Worm (Caenorhabditis elegans) whole organism, L2 larva: ENCODE measurements around the gene ZK856.4.

Source experiments
- F13H6.1 ChIP-seq: sonication (generic microtip); optimal IDR thresholded peaks from 2 replicates; lab custom pipeline; 2016; ENCODE audit warnings: missing genetic modification characterization, missing compliant biosample characterization
- Y55F3AM.14 ChIP-seq: fragments of 200-800 bp; sonication (Bioruptor generic); optimal IDR thresholded peaks from 2 replicates; lab custom pipeline; 2018; ENCODE audit warnings: mild to moderate bottlenecking, missing genetic modification characterization, missing compliant biosample characterization
- alr-1 ChIP-seq: fragments of 150-350 bp; optimal IDR thresholded peaks from 2 replicates; lab custom pipeline; 2014; ENCODE audit warnings: missing biosample characterization, missing genetic modification characterization
- aly-2 ChIP-seq: fragments of 150-350 bp; optimal IDR thresholded peaks from 2 replicates; lab custom pipeline; 2014; ENCODE audit warnings: missing biosample characterization, missing genetic modification characterization
- ama-1 ChIP-seq: fragments of 150-350 bp; optimal IDR thresholded peaks from 2 replicates; lab custom pipeline; 2018; ENCODE audit warnings: inconsistent platforms
- ceh-16 ChIP-seq: fragments of 150-350 bp; optimal IDR thresholded peaks from 2 replicates; lab custom pipeline; 2014; ENCODE audit warnings: missing biosample characterization, missing genetic modification characterization
- crh-2 ChIP-seq: sonication (generic microtip); optimal IDR thresholded peaks from 2 replicates; lab custom pipeline; 2017; ENCODE audit warnings: missing biosample characterization, missing genetic modification characterization
- dmd-4 ChIP-seq: sonication (generic microtip); optimal IDR thresholded peaks from 2 replicates; lab custom pipeline; 2017; ENCODE audit warnings: missing biosample characterization, missing genetic modification characterization
- egl-27 ChIP-seq: sonication (generic microtip); optimal IDR thresholded peaks from 3 replicates; lab custom pipeline; 2017; ENCODE audit warnings: missing biosample characterization, missing genetic modification reagents, missing genetic modification characterization
- elt-3 ChIP-seq: sonication (generic microtip); optimal IDR thresholded peaks from 2 replicates; lab custom pipeline; 2017; ENCODE audit warnings: missing biosample characterization, missing genetic modification characterization
- fos-1 ChIP-seq: fragments of 150-350 bp; optimal IDR thresholded peaks from 2 replicates; lab custom pipeline; 2014; ENCODE audit warnings: missing biosample characterization, missing genetic modification characterization
- lin-11 ChIP-seq: fragments of 150-350 bp; sonication (generic microtip); optimal IDR thresholded peaks from 2 replicates; lab custom pipeline; 2014; ENCODE audit warnings: missing biosample characterization, missing genetic modification characterization, inconsistent platforms, mixed read lengths
- lin-13 ChIP-seq: fragments of 150-350 bp; optimal IDR thresholded peaks from 2 replicates; lab custom pipeline; 2014; ENCODE audit warnings: missing biosample characterization, missing genetic modification reagents, missing genetic modification characterization
- lin-39 ChIP-seq: fragments of 150-350 bp; optimal IDR thresholded peaks from 2 replicates; lab custom pipeline; 2014; ENCODE audit warnings: missing biosample characterization, missing genetic modification reagents, missing genetic modification characterization
- lsy-2 ChIP-seq, 2 experiments: fragments of 150-350 bp in 1 of 2; sonication (generic microtip) in 1 of 2; optimal IDR thresholded peaks; 2 replicates each; lab custom pipeline; 2014 to 2017; ENCODE audit warnings: missing biosample characterization in 2 of 2, missing genetic modification characterization in 2 of 2
- mab-5 ChIP-seq: fragments of 150-350 bp; optimal IDR thresholded peaks from 2 replicates; lab custom pipeline; 2014; ENCODE audit warnings: missing biosample characterization, missing genetic modification characterization
- mdl-1 ChIP-seq, 2 experiments: fragments of 150-350 bp in 1 of 2; sonication (generic microtip) in 1 of 2; optimal IDR thresholded peaks; 2 replicates each; lab custom pipeline; 2017; ENCODE audit warnings: missing biosample characterization in 2 of 2, missing genetic modification characterization in 2 of 2
- nhr-10 ChIP-seq: sonication (generic microtip); optimal IDR thresholded peaks from 2 replicates; lab custom pipeline; 2017; ENCODE audit warnings: missing biosample characterization, missing genetic modification characterization
- nhr-11 ChIP-seq: fragments of 150-350 bp; optimal IDR thresholded peaks from 2 replicates; lab custom pipeline; 2014; ENCODE audit warnings: missing biosample characterization, missing genetic modification characterization
- nhr-12 ChIP-seq: fragments of 150-350 bp; optimal IDR thresholded peaks from 2 replicates; lab custom pipeline; 2014; ENCODE audit warnings: missing biosample characterization, missing genetic modification characterization
- nhr-21 ChIP-seq: fragments of 150-350 bp; optimal IDR thresholded peaks from 2 replicates; lab custom pipeline; 2014; ENCODE audit warnings: missing biosample characterization, missing genetic modification characterization
- nhr-23 ChIP-seq: fragments of 150-350 bp; optimal IDR thresholded peaks from 2 replicates; lab custom pipeline; 2014; ENCODE audit warnings: missing biosample characterization, missing genetic modification reagents, missing genetic modification characterization
- nhr-25 ChIP-seq: fragments of 150-350 bp; sonication (generic microtip); optimal IDR thresholded peaks from 3 replicates; lab custom pipeline; 2014; ENCODE audit warnings: missing biosample characterization, missing genetic modification characterization
- peb-1 ChIP-seq: fragments of 150-350 bp; optimal IDR thresholded peaks from 2 replicates; lab custom pipeline; 2014; ENCODE audit warnings: missing biosample characterization, missing genetic modification characterization
- sem-4 ChIP-seq: fragments of 150-350 bp; optimal IDR thresholded peaks from 2 replicates; lab custom pipeline; 2014; ENCODE audit warnings: missing biosample characterization, missing genetic modification reagents, missing genetic modification characterization
- sma-3 ChIP-seq: sonication (generic microtip); optimal IDR thresholded peaks from 2 replicates; lab custom pipeline; 2016; ENCODE audit warnings: missing genetic modification reagents, missing genetic modification characterization, missing compliant biosample characterization
- sma-9 ChIP-seq, 2 experiments: fragments of 150-350 bp in 1 of 2; sonication (generic microtip) in 1 of 2; optimal IDR thresholded peaks; 2 replicates each; lab custom pipeline; 2014 to 2016; ENCODE audit warnings: missing genetic modification characterization in 2 of 2, mild to moderate bottlenecking in 1 of 2, missing biosample characterization in 1 of 2, missing compliant biosample characterization in 1 of 2, missing genetic modification reagents in 1 of 2, moderate library complexity in 1 of 2
- unc-39 ChIP-seq: fragments of 150-350 bp; optimal IDR thresholded peaks from 2 replicates; lab custom pipeline; 2014; ENCODE audit warnings: missing biosample characterization, missing genetic modification characterization
- unc-62 ChIP-seq: fragments of 150-350 bp; optimal IDR thresholded peaks from 2 replicates; lab custom pipeline; 2014; ENCODE audit warnings: missing biosample characterization, missing genetic modification reagents, missing genetic modification characterization
- zag-1 ChIP-seq: fragments of 150-350 bp; optimal IDR thresholded peaks from 2 replicates; lab custom pipeline; 2014; ENCODE audit warnings: missing biosample characterization, missing genetic modification characterization
- ztf-1 ChIP-seq: fragments of 200-800 bp; sonication (Bioruptor generic); conservative IDR thresholded peaks from 2 replicates; pipeline ENCODE4 v1.3.6; 2022; ENCODE audit warnings: missing genetic modification characterization, missing compliant biosample characterization

The ZK856.4 gene

DNA sequence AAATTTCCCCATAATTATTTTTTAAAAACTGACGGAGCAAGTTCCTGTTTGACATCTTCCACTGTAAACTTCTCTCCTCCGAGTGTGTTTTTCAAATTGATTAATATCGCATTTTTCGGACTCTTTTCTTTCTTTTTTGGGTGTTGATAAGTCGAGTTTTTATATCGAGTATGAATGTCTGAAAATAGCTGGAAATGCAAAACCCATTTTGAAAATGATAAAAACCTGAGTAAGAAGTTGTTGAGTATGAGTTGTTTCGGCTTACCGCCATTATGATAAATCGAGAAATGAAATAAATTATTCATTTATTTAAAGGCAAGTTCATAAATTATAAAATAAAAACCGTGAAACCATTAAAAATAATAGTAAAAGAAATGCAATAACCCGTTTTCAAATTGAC, 2.6 kb downstream of the ZK856.4 start, which contains the start of gene ZK856.18:
ZK856.18 (minus strand) TSS at position 289 of the 400 bp plus-strand sequence.
- TF ChIP-seq lin-11 (tag; lab: Kevin White, UChicago) (no peak), egl-27 (tag; lab: Kevin White, UChicago) (no peak), unc-62 (GFP tag; lab: Kevin White, UChicago) (no peak), sma-3 (GFP tag; lab: Kevin White, UChicago) (no peak), elt-3 (tag; lab: Kevin White, UChicago) (no peak), peb-1 (tag; lab: Kevin White, UChicago) (no peak), lsy-2 (tag; optimal IDR thresholded peaks at IDR 0.05; lab: Kevin White, UChicago) (no peak), lin-39 (tag; lab: Kevin White, UChicago) (no peak), mab-5 (tag; lab: Kevin White, UChicago) (no peak)

DNA sequence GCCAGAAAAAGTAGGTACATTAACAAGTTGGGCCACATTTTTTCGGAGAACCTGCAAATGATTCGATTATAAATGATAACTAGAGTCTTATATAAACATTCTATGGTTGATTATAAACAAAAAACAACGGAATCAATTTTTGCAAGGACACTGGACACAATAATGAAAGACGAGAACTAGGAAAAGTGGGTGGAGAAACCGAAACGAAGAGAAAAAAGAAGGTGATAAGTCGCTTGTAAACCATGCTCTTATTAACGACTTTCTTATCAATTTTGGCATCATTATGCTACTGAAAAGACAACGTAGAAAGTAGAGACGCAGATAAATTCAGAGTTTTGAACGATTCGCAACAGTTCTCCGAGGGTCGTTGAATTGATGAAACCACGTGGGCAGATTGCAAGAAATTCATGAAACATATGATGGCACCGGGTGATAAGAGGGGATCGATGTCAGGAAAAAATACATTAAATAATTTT, 7.0 kb downstream of the ZK856.4 start, which contains the start of gene ZK856.5:
ZK856.5 (minus strand) TSS at position 51 of the 476 bp plus-strand sequence.
- TF ChIP-seq fos-1 (tag; lab: Kevin White, UChicago) (peak; percentile 71), lsy-2 (tag; optimal IDR thresholded peaks at IDR 0.05; lab: Kevin White, UChicago) (no peak), nhr-23 (tag; lab: Kevin White, UChicago) (no peak), crh-2 (tag; lab: Kevin White, UChicago) (peak; percentile 61), mdl-1 (tag; optimal IDR thresholded peaks at IDR 0.05; lab: Kevin White, UChicago) (peak in 1 of 2 experiments; percentile 36), unc-62 (GFP tag; lab: Kevin White, UChicago) (no peak), sma-9 (GFP tag; optimal IDR thresholded peaks at IDR 0.05; lab: Kevin White, UChicago) (peak; percentile 68), sma-9 (tag; optimal IDR thresholded peaks at IDR 0.05; lab: Kevin White, UChicago) (no peak)

DNA sequence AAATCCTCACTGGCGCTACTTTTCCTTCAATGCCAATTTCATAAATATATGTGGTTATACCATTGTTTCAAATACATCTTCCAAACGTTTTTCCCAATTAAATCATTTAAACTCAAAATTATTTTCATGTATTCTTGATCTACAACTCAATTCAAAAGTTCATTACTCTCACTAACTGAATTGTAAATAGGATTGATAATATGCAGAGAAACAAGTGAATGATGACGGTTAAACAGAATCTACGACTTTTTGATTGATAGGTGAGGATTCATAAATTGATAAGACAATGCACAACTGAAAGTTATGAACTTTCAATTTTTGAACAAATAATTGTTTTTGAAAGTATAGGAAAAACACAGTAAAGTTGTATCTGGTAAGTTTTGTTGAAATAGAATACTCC, 8.2 kb downstream of the ZK856.4 start:
- no peak for TF ChIP-seq nhr-11 (tag; lab: Kevin White, UChicago)
- TF ChIP-seq fos-1 (tag; lab: Kevin White, UChicago), result peak; percentile 35

- TF ChIP-seq nhr-23 (tag; lab: Kevin White, UChicago) (no peak), lsy-2 (tag; optimal IDR thresholded peaks at IDR 0.05; lab: Kevin White, UChicago) (no peak), lin-13 (GFP tag; lab: Kevin White, UChicago) (no peak), lin-11 (tag; lab: Kevin White, UChicago) (no peak), ama-1 (lab: Kevin White, UChicago) (no peak), aly-2 (tag; lab: Kevin White, UChicago) (no peak), F13H6.1 (no peak), egl-27 (tag; lab: Kevin White, UChicago) (no peak), lin-39 (tag; lab: Kevin White, UChicago) (no peak), nhr-10 (tag; lab: Kevin White, UChicago) (no peak), Y55F3AM.14 (GFP tag; lab: Kevin White, UChicago) (no peak), nhr-11 (tag; lab: Kevin White, UChicago) (no peak), nhr-12 (tag; lab: Kevin White, UChicago) (no peak), ceh-16 (tag; lab: Kevin White, UChicago) (no peak), unc-39 (tag; lab: Kevin White, UChicago) (no peak), zag-1 (tag; lab: Kevin White, UChicago) (no peak), dmd-4 (no peak), nhr-21 (tag; lab: Kevin White, UChicago) (no peak)
Measured at ce11 chrV:10198386-10198785, 15.3 kb downstream of the ZK856.4 start, which contains the start of gene ZK856.6. ZK856.6 (plus strand) TSS chrV:10198686.

DNA sequence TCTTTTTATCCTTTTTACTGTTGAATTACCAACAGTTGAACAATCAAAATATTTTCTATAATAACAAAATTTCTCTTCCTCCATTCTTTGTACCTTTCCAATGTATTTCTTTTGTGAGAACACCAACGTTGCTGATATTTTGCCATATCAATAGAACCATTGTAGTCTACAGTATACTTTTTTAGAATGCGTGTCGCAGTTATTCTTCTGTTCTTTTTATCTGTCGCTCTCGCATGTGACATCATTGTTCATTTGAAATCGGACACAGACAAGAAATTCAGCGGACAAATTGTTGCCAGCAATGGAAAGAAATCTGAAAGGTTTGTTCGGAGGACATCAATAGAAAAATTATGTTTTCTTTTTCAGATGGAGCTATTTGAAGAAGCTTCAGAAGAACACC, 18.8 kb downstream of the ZK856.4 start, which contains the start of gene ZK856.7:
ZK856.7 (plus strand) TSS at position 186 of the 400 bp plus-strand sequence.
- TF ChIP-seq nhr-21 (tag; lab: Kevin White, UChicago) (no peak), ztf-1 (GFP tag; lab: Robert Waterston, UW) (no peak), nhr-11 (tag; lab: Kevin White, UChicago) (no peak), sem-4 (tag; lab: Kevin White, UChicago) (no peak), crh-2 (tag; lab: Kevin White, UChicago) (peak; percentile 37), alr-1 (no peak), lin-39 (tag; lab: Kevin White, UChicago) (no peak), nhr-25 (tag; lab: Kevin White, UChicago) (peak; percentile 25), lsy-2 (tag; optimal IDR thresholded peaks at IDR 0.05; lab: Kevin White, UChicago) (peak in 1 of 2 experiments; percentile 11), mab-5 (tag; lab: Kevin White, UChicago) (no peak), sma-9 (GFP tag; optimal IDR thresholded peaks at IDR 0.05; lab: Kevin White, UChicago) (no peak), sma-9 (tag; optimal IDR thresholded peaks at IDR 0.05; lab: Kevin White, UChicago) (no peak), mdl-1 (tag; optimal IDR thresholded peaks at IDR 0.05; lab: Kevin White, UChicago) (no peak)
